Worm (Caenorhabditis elegans) whole organism, late embryonic: ENCODE data around the gene vps-33.2.

ENCODE experiments used
- C08G9.2 ChIP-seq: sonication (generic microtip); optimal IDR thresholded peaks from 2 replicates; lab custom pipeline; 2016; ENCODE audit warnings: mild to moderate bottlenecking, missing genetic modification characterization, moderate library complexity, missing compliant biosample characterization
- K02D7.2 ChIP-seq: sonication (generic microtip); optimal IDR thresholded peaks from 2 replicates; lab custom pipeline; 2017; ENCODE audit warnings: mild to moderate bottlenecking, missing genetic modification characterization, missing compliant biosample characterization
- K09A11.1 ChIP-seq: sonication (generic microtip); optimal IDR thresholded peaks from 2 replicates; lab custom pipeline; 2017; ENCODE audit warnings: antibody characterized with exemption, mild to moderate bottlenecking, missing genetic modification characterization, missing compliant biosample characterization; ENCODE audit not compliant: insufficient read depth
- Y22D7AL.16 ChIP-seq: sonication (generic microtip); optimal IDR thresholded peaks from 2 replicates; lab custom pipeline; 2016; ENCODE audit warnings: missing genetic modification characterization, missing compliant biosample characterization
- ahr-1 ChIP-seq: sonication (generic microtip); optimal IDR thresholded peaks from 2 replicates; lab custom pipeline; 2016; ENCODE audit warnings: missing genetic modification characterization, missing compliant biosample characterization
- ama-1 ChIP-seq: fragments of 150-350 bp; optimal IDR thresholded peaks from 2 replicates; lab custom pipeline; 2014
- ceh-14 ChIP-seq: sonication (generic microtip); optimal IDR thresholded peaks from 2 replicates; lab custom pipeline; 2016; ENCODE audit warnings: missing genotype, missing genetic modification characterization, missing compliant biosample characterization
- ceh-18 ChIP-seq: sonication (generic microtip); optimal IDR thresholded peaks from 2 replicates; lab custom pipeline; 2016; ENCODE audit warnings: missing genetic modification characterization, missing compliant biosample characterization
- ceh-19 ChIP-seq: fragments of 200-800 bp; sonication (Bioruptor generic); optimal IDR thresholded peaks from 2 replicates; lab custom pipeline; 2018; ENCODE audit warnings: mild to moderate bottlenecking, missing genetic modification characterization, missing compliant biosample characterization
- ceh-2 ChIP-seq: sonication (generic microtip); optimal IDR thresholded peaks from 2 replicates; lab custom pipeline; 2016; ENCODE audit warnings: missing genotype, missing genetic modification characterization, missing compliant biosample characterization
- ceh-22 ChIP-seq: sonication (generic microtip); optimal IDR thresholded peaks from 2 replicates; lab custom pipeline; 2017; ENCODE audit warnings: missing biosample characterization, missing genetic modification characterization
- ceh-31 ChIP-seq: sonication (generic microtip); optimal IDR thresholded peaks from 2 replicates; lab custom pipeline; 2016; ENCODE audit warnings: missing genetic modification characterization, missing compliant biosample characterization
- ceh-34 ChIP-seq: sonication (generic microtip); optimal IDR thresholded peaks from 2 replicates; lab custom pipeline; 2016; ENCODE audit warnings: mild to moderate bottlenecking, missing genetic modification characterization, missing compliant biosample characterization
- ceh-45 ChIP-seq: fragments of 200-800 bp; sonication (Bioruptor generic); IDR thresholded peaks from 2 replicates; pipeline ENCODE4 v1.3.6; 2022; ENCODE audit warnings: missing genetic modification reagents, missing genetic modification characterization, missing compliant biosample characterization
- ceh-48 ChIP-seq: sonication (generic microtip); optimal IDR thresholded peaks from 2 replicates; lab custom pipeline; 2016; ENCODE audit warnings: missing genetic modification characterization, inconsistent platforms, missing compliant biosample characterization
- ceh-6 ChIP-seq: fragments of 200-800 bp; sonication (Bioruptor generic); optimal IDR thresholded peaks from 2 replicates; lab custom pipeline; 2018; ENCODE audit warnings: mild to moderate bottlenecking, missing genetic modification characterization, missing compliant biosample characterization
- che-1 ChIP-seq: sonication (generic microtip); optimal IDR thresholded peaks from 2 replicates; lab custom pipeline; 2016; ENCODE audit warnings: mild to moderate bottlenecking, missing genetic modification characterization, missing compliant biosample characterization
- ets-4 ChIP-seq: sonication (generic microtip); optimal IDR thresholded peaks from 2 replicates; lab custom pipeline; 2016; ENCODE audit warnings: missing genetic modification characterization, missing compliant biosample characterization
- hlh-15 ChIP-seq: sonication (generic microtip); optimal IDR thresholded peaks from 2 replicates; lab custom pipeline; 2016; ENCODE audit warnings: missing genetic modification characterization, missing compliant biosample characterization
- hlh-30 ChIP-seq: sonication (generic microtip); optimal IDR thresholded peaks from 2 replicates; lab custom pipeline; 2017; ENCODE audit warnings: antibody characterized with exemption, missing genetic modification characterization, missing compliant biosample characterization; ENCODE audit not compliant: insufficient read depth
- lim-6 ChIP-seq: sonication (generic microtip); optimal IDR thresholded peaks from 2 replicates; lab custom pipeline; 2016; ENCODE audit warnings: missing genetic modification characterization, missing compliant biosample characterization
- lin-11 ChIP-seq: fragments of 200-800 bp; sonication (Bioruptor generic); optimal IDR thresholded peaks from 2 replicates; lab custom pipeline; 2018; ENCODE audit warnings: mild to moderate bottlenecking, missing genetic modification characterization, missing compliant biosample characterization
- madf-2 ChIP-seq: sonication (generic microtip); optimal IDR thresholded peaks from 2 replicates; lab custom pipeline; 2017; ENCODE audit warnings: missing genetic modification characterization, missing compliant biosample characterization
- nfya-1 ChIP-seq: sonication (generic microtip); optimal IDR thresholded peaks from 2 replicates; lab custom pipeline; 2017; ENCODE audit warnings: missing genetic modification characterization, mild to moderate bottlenecking, missing compliant biosample characterization, antibody characterized with exemption, moderate library complexity
- nhr-11 ChIP-seq: fragments of 150-350 bp; optimal IDR thresholded peaks from 2 replicates; lab custom pipeline; 2014; ENCODE audit warnings: missing biosample characterization, missing genetic modification characterization
- odd-2 ChIP-seq: sonication (generic microtip); optimal IDR thresholded peaks from 2 replicates; lab custom pipeline; 2017; ENCODE audit warnings: antibody characterized with exemption, mild to moderate bottlenecking, missing genetic modification characterization, missing compliant biosample characterization
- pag-3 ChIP-seq: sonication (generic microtip); optimal IDR thresholded peaks from 2 replicates; lab custom pipeline; 2016; ENCODE audit warnings: missing compliant biosample characterization, missing genetic modification characterization, borderline replicate concordance
- pax-1 ChIP-seq: fragments of 150-350 bp; optimal IDR thresholded peaks from 2 replicates; lab custom pipeline; 2014; ENCODE audit warnings: missing biosample characterization, missing genetic modification characterization
- pha-2 ChIP-seq: sonication (generic microtip); optimal IDR thresholded peaks from 2 replicates; lab custom pipeline; 2017; ENCODE audit warnings: mild to moderate bottlenecking, missing genetic modification characterization, missing compliant biosample characterization
- pha-4 ChIP-seq: fragments of 150-350 bp; optimal IDR thresholded peaks from 2 replicates; lab custom pipeline; 2018; ENCODE audit warnings: missing biosample characterization, missing genetic modification reagents, missing genetic modification characterization
- sox-4 ChIP-seq: sonication (generic microtip); optimal IDR thresholded peaks from 2 replicates; lab custom pipeline; 2017; ENCODE audit warnings: mild to moderate bottlenecking, missing genetic modification characterization, inconsistent platforms, missing compliant biosample characterization
- syd-9 ChIP-seq: sonication (generic microtip); optimal IDR thresholded peaks from 2 replicates; lab custom pipeline; 2016; ENCODE audit warnings: mild to moderate bottlenecking, missing genetic modification characterization, moderate library complexity, missing compliant biosample characterization
- tbx-2 ChIP-seq: sonication (generic microtip); optimal IDR thresholded peaks from 2 replicates; lab custom pipeline; 2016; ENCODE audit warnings: missing genetic modification characterization, missing compliant biosample characterization
- tbx-7 ChIP-seq: sonication (generic microtip); optimal IDR thresholded peaks from 2 replicates; lab custom pipeline; 2016; ENCODE audit warnings: missing genotype, missing genetic modification characterization, missing compliant biosample characterization
- ttx-3 ChIP-seq: sonication (generic microtip); optimal IDR thresholded peaks from 2 replicates; lab custom pipeline; 2016; ENCODE audit warnings: missing genetic modification reagents, missing genetic modification characterization, missing compliant biosample characterization
- unc-42 ChIP-seq: sonication (generic microtip); optimal IDR thresholded peaks from 2 replicates; lab custom pipeline; 2016; ENCODE audit warnings: missing genotype, missing genetic modification characterization, missing compliant biosample characterization
- unc-55 ChIP-seq: sonication (generic microtip); optimal IDR thresholded peaks from 2 replicates; lab custom pipeline; 2017; ENCODE audit warnings: missing biosample characterization, missing genetic modification reagents, missing genetic modification characterization
- zip-5 ChIP-seq: sonication (generic microtip); optimal IDR thresholded peaks from 2 replicates; lab custom pipeline; 2016; ENCODE audit warnings: missing genetic modification characterization, missing compliant biosample characterization
- ztf-16 ChIP-seq: sonication (generic microtip); optimal IDR thresholded peaks from 2 replicates; lab custom pipeline; 2017; ENCODE audit warnings: missing genetic modification characterization, missing compliant biosample characterization

Gene vps-33.2

ce11 chrII:6600973-6601372 is at the start of gene vps-33.2:
Gene vps-33.2, plus strand, starts transcription at chrII:6601216.
- TF ChIP-seq nfya-1 (tag; lab: Kevin White, UChicago), result peak; percentile 34
- no peak for TF ChIP-seq sox-4 (tag; lab: Kevin White, UChicago)
- TF ChIP-seq, all 69 proteins: peak for 1

ce11 chrII:6554677-6555076 is 46.3 kb upstream of the vps-33.2 start, which contains the start of gene wrn-1:
Gene wrn-1, plus strand, starts transcription at chrII:6554977.
- TF ChIP-seq sox-4 (tag; lab: Kevin White, UChicago) (no peak), C08G9.2 (no peak), ceh-31 (no peak)
- TF ChIP-seq, all 69 proteins: peak for 0

ce11 chrII:6558887-6559286 is 42.1 kb upstream of the vps-33.2 start:
- no peak for TF ChIP-seq nhr-11 (tag; lab: Kevin White, UChicago)
- no peak for TF ChIP-seq ceh-18
- TF ChIP-seq lim-6, result no peak
- no peak for TF ChIP-seq nfya-1 (tag; lab: Kevin White, UChicago)
- no peak for TF ChIP-seq odd-2 (tag; lab: Kevin White, UChicago)
- no peak for TF ChIP-seq ttx-3 (tag; lab: Kevin White, UChicago)
- no peak for TF ChIP-seq hlh-30 (tag; lab: Kevin White, UChicago)
- no peak for TF ChIP-seq hlh-15 (tag; lab: Kevin White, UChicago)
- TF ChIP-seq pax-1 (tag; lab: Kevin White, UChicago), result no peak
- TF ChIP-seq K02D7.2 (tag; lab: Kevin White, UChicago), result no peak
- no peak for TF ChIP-seq ahr-1 (tag; lab: Kevin White, UChicago)
- no peak for TF ChIP-seq syd-9 (tag; lab: Kevin White, UChicago)
- TF ChIP-seq ceh-34 (tag; lab: Kevin White, UChicago), result no peak
- no peak for TF ChIP-seq ama-1 (lab: Kevin White, UChicago)
- no peak for TF ChIP-seq che-1
- TF ChIP-seq ceh-31, result no peak
- TF ChIP-seq unc-42 (tag; lab: Kevin White, UChicago), result no peak
- TF ChIP-seq ztf-16 (tag; lab: Kevin White, UChicago), result no peak
- no peak for TF ChIP-seq ets-4 (tag; lab: Kevin White, UChicago)

- no peak for TF ChIP-seq zip-5 (tag; lab: Kevin White, UChicago)
- no peak for TF ChIP-seq tbx-2 (tag; lab: Kevin White, UChicago)
- no peak for TF ChIP-seq ceh-45 (GFP tag; lab: Robert Waterston, UW)
- no peak for TF ChIP-seq ahr-1 (tag; lab: Kevin White, UChicago)
- TF ChIP-seq ceh-22, result no peak
- TF ChIP-seq ceh-14 (tag; lab: Kevin White, UChicago), result no peak
- TF ChIP-seq K02D7.2 (tag; lab: Kevin White, UChicago), result no peak
- no peak for TF ChIP-seq ceh-19
- TF ChIP-seq ama-1 (lab: Kevin White, UChicago), result no peak
- no peak for TF ChIP-seq K09A11.1
- no peak for TF ChIP-seq unc-55
- TF ChIP-seq lin-11 (tag; lab: Kevin White, UChicago), result no peak
Measured at ce11 chrII:6560291-6560690, 40.7 kb upstream of the vps-33.2 start.

- TF ChIP-seq pag-3 (tag; lab: Kevin White, UChicago) (no peak), pha-4 (tag; lab: Kevin White, UChicago) (no peak), pha-2 (no peak), hlh-15 (tag; lab: Kevin White, UChicago) (no peak), hlh-30 (tag; lab: Kevin White, UChicago) (no peak), pax-1 (tag; lab: Kevin White, UChicago) (no peak), madf-2 (tag; lab: Kevin White, UChicago) (no peak), ceh-14 (tag; lab: Kevin White, UChicago) (no peak), ceh-48 (tag; lab: Kevin White, UChicago) (no peak), lim-6 (no peak), K02D7.2 (tag; lab: Kevin White, UChicago) (no peak), ets-4 (tag; lab: Kevin White, UChicago) (no peak), tbx-7 (no peak), Y22D7AL.16 (tag; lab: Kevin White, UChicago) (no peak), ceh-31 (no peak), unc-55 (no peak), ceh-2 (tag; lab: Kevin White, UChicago) (no peak), ceh-6 (no peak), ceh-19 (no peak)
Measured at ce11 chrII:6561300-6561699, 39.7 kb upstream of the vps-33.2 start, which contains the start of gene F18C5.10. Gene F18C5.10, minus strand, starts transcription at chrII:6561444.
